Worm (Caenorhabditis elegans): ENCODE measurements around the gene kvs-3.

DNA sequence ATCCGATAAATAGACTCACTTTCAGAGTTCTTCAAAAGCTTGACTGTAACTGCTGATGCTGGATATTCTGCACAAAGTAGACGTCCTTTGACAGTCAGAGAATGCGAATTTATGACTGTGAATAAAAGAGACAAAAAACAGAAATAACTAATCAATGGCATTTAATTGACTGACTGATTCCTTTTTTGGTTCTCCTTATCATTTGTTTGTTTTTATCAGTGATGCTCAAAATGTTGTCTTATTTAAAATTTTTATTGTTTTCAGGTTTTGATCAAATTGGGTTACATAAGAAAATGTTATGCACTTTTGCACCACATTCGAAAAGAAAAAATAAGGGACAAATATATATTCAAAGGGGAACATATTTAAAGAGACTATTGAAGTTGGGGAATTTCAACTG is 38.2 kb downstream of the kvs-3 start, which contains the start of gene ttr-49:
- TF ChIP-seq F49E8.2 (tag; optimal IDR thresholded peaks at IDR 0.05; ENCODE audit: borderline replicate concordance) (no peak), unc-62 (GFP tag; optimal IDR thresholded peaks at IDR 0.05 in 1 of 2) (no peak), unc-62 (tag; optimal IDR thresholded peaks at IDR 0.05) (no peak), nhr-41 (GFP tag; IDR thresholded peaks at IDR 0.05) (no peak), jun-1 (tag; optimal IDR thresholded peaks at IDR 0.05) (no peak), nhr-28 (tag; optimal IDR thresholded peaks at IDR 0.05) (no peak), mdl-1 (tag; optimal IDR thresholded peaks at IDR 0.05) (no peak), ceh-82 (tag; optimal IDR thresholded peaks at IDR 0.05) (no peak), nhr-25 (tag; optimal IDR thresholded peaks at IDR 0.05; ENCODE audit: borderline replicate concordance, insufficient read depth) (no peak), F26F4.8 (GFP tag; conservative IDR thresholded peaks at IDR 0.05) (no peak), zag-1 (tag; optimal IDR thresholded peaks at IDR 0.05) (no peak)

All from whole organism, L4 larva.